Fruit fly (Drosophila melanogaster) whole organism, embryonic: Measurements from ENCODE around the gene Mgat4a.

Experiments used
- Adf1 ChIP-seq: fragments of 200-800 bp; sonication (Bioruptor generic); IDR thresholded peaks from 2 replicates; pipeline ENCODE4 v1.3.6; 2022; ENCODE audit warnings: missing biosample characterization, missing genetic modification characterization
- Antp ChIP-seq: fragments of 200-800 bp; sonication (Bioruptor generic); optimal IDR thresholded peaks from 3 replicates; lab custom pipeline; 2016; ENCODE audit warnings: missing biosample characterization, missing genetic modification characterization
- CG10274 ChIP-seq: fragments of 200-800 bp; sonication (Bioruptor generic); optimal IDR thresholded peaks from 3 replicates; lab custom pipeline; 2017; ENCODE audit warnings: missing biosample characterization, mild to moderate bottlenecking, missing genetic modification characterization
- CG10321 ChIP-seq: fragments of 200-800 bp; sonication (Bioruptor generic); IDR thresholded peaks from 2 replicates; pipeline ENCODE4 v1.3.6; 2022; ENCODE audit warnings: missing biosample characterization, missing genetic modification characterization
- CG10543 ChIP-seq: fragments of 200-800 bp; sonication (Bioruptor generic); optimal IDR thresholded peaks from 3 replicates; lab custom pipeline; 2017; ENCODE audit warnings: missing biosample characterization, mild to moderate bottlenecking, missing genetic modification characterization, moderate library complexity
- CG11247 ChIP-seq: fragments of 200-800 bp; sonication (Bioruptor generic); IDR thresholded peaks from 2 replicates; pipeline ENCODE4 v1.3.6; 2022; ENCODE audit warnings: missing biosample characterization, missing genetic modification characterization
- CG12744 ChIP-seq: fragments of 200-800 bp; sonication (Bioruptor generic); optimal IDR thresholded peaks from 2 replicates; lab custom pipeline; 2016; ENCODE audit warnings: missing biosample characterization, missing genetic modification characterization
- CG12769 ChIP-seq: fragments of 200-800 bp; sonication (Bioruptor generic); optimal IDR thresholded peaks from 2 replicates; lab custom pipeline; 2019; ENCODE audit warnings: missing biosample characterization, mild to moderate bottlenecking, missing genetic modification characterization, moderate library complexity
- CG13123 ChIP-seq: fragments of 200-800 bp; sonication (Bioruptor generic); optimal IDR thresholded peaks from 2 replicates; lab custom pipeline; 2016; ENCODE audit warnings: missing biosample characterization, missing genetic modification characterization
- CG13296 ChIP-seq: fragments of 200-800 bp; sonication (Bioruptor generic); optimal IDR thresholded peaks from 3 replicates; lab custom pipeline; 2018; ENCODE audit warnings: missing biosample characterization, mild to moderate bottlenecking, missing genetic modification characterization
- CG14014 ChIP-seq: fragments of 200-800 bp; sonication (Bioruptor generic); IDR thresholded peaks from 2 replicates; pipeline ENCODE4 v1.3.6; 2022; ENCODE audit warnings: missing biosample characterization, missing genetic modification characterization
- CG14050 ChIP-seq: fragments of 200-800 bp; sonication (Bioruptor generic); IDR thresholded peaks from 3 replicates; pipeline ENCODE4 v1.3.6; 2022; ENCODE audit warnings: missing biosample characterization, missing genetic modification characterization
- CG14667 ChIP-seq: fragments of 200-800 bp; sonication (Bioruptor generic); IDR thresholded peaks from 2 replicates; pipeline ENCODE4 v1.3.6; 2022; ENCODE audit warnings: missing biosample characterization, missing genetic modification characterization
- CG15269 ChIP-seq: fragments of 200-800 bp; sonication (Bioruptor generic); optimal IDR thresholded peaks from 2 replicates; lab custom pipeline; 2018; ENCODE audit warnings: missing biosample characterization, mild to moderate bottlenecking, missing genetic modification characterization, moderate library complexity
- CG18619 ChIP-seq: fragments of 200-800 bp; sonication (Bioruptor generic); optimal IDR thresholded peaks from 3 replicates; lab custom pipeline; 2017; ENCODE audit warnings: missing biosample characterization, mild to moderate bottlenecking, missing genetic modification characterization
- CG42726 ChIP-seq: fragments of 200-800 bp; sonication (Bioruptor generic); IDR thresholded peaks from 2 replicates; pipeline ENCODE4 v1.3.6; 2022; ENCODE audit warnings: missing biosample characterization, missing genetic modification characterization; ENCODE audit not compliant: partially characterized antibody
- CG4730 ChIP-seq: fragments of 200-800 bp; sonication (Bioruptor generic); IDR thresholded peaks from 2 replicates; pipeline ENCODE4 v1.3.6; 2022; ENCODE audit warnings: missing biosample characterization, missing genetic modification characterization
- CG7372 ChIP-seq: fragments of 200-800 bp; sonication (Bioruptor generic); IDR thresholded peaks from 2 replicates; pipeline ENCODE4 v1.3.6; 2022; ENCODE audit warnings: missing biosample characterization, missing genetic modification characterization
- Dbx ChIP-seq: fragments of 200-800 bp; sonication (Bioruptor generic); IDR thresholded peaks from 3 replicates; pipeline ENCODE4 v1.3.6; 2022; ENCODE audit warnings: missing biosample characterization, missing genetic modification characterization
- ERR ChIP-seq: fragments of 200-800 bp; sonication (Bioruptor generic); optimal IDR thresholded peaks from 2 replicates; lab custom pipeline; 2016; ENCODE audit warnings: missing biosample characterization, missing genetic modification characterization
- H2.0 ChIP-seq: fragments of 200-800 bp; sonication (Bioruptor generic); IDR thresholded peaks from 2 replicates; pipeline ENCODE4 v1.3.6; 2022; ENCODE audit warnings: missing biosample characterization, missing genetic modification characterization
- Hr3 ChIP-seq: fragments of 200-800 bp; sonication (Bioruptor generic); optimal IDR thresholded peaks from 3 replicates; lab custom pipeline; 2016; ENCODE audit warnings: missing biosample characterization, missing genetic modification characterization
- Kr ChIP-seq: fragments of 200-800 bp; sonication (Bioruptor generic); optimal IDR thresholded peaks from 2 replicates; lab custom pipeline; 2017; ENCODE audit warnings: missing biosample characterization, mild to moderate bottlenecking, missing genetic modification characterization
- MTF-1 ChIP-seq: fragments of 200-800 bp; sonication (Bioruptor generic); optimal IDR thresholded peaks from 2 replicates; lab custom pipeline; 2018; ENCODE audit warnings: missing biosample characterization, mild to moderate bottlenecking, missing genetic modification characterization, borderline replicate concordance
- Nf-YC ChIP-seq: fragments of 200-800 bp; optimal IDR thresholded peaks from 3 replicates; lab custom pipeline; 2019; ENCODE audit warnings: missing biosample characterization, mild to moderate bottlenecking, missing genetic modification characterization, moderate library complexity
- Oaz ChIP-seq: fragments of 200-800 bp; sonication (Bioruptor generic); IDR thresholded peaks from 2 replicates; pipeline ENCODE4 v1.3.6; 2022; ENCODE audit warnings: missing biosample characterization, missing genetic modification characterization
- Usf ChIP-seq: fragments of 200-800 bp; sonication (Bioruptor generic); optimal IDR thresholded peaks from 2 replicates; lab custom pipeline; 2017; ENCODE audit warnings: missing genotype, missing biosample characterization, missing genetic modification characterization
- Xbp1 ChIP-seq: fragments of 200-800 bp; sonication (Bioruptor generic); optimal IDR thresholded peaks from 3 replicates; lab custom pipeline; 2016; ENCODE audit warnings: missing biosample characterization, mild to moderate bottlenecking, missing genetic modification characterization
- ase ChIP-seq: fragments of 200-800 bp; sonication (Bioruptor generic); IDR thresholded peaks from 3 replicates; pipeline ENCODE4 v1.3.6; 2022; ENCODE audit warnings: missing biosample characterization, missing genetic modification characterization
- bowl ChIP-seq: fragments of 200-800 bp; sonication (Bioruptor generic); IDR thresholded peaks from 2 replicates; pipeline ENCODE4 v1.3.6; 2022; ENCODE audit warnings: missing biosample characterization, missing genetic modification characterization
- cad ChIP-seq: fragments of >200 bp; optimal IDR thresholded peaks from 2 replicates; lab custom pipeline; 2017; ENCODE audit warnings: missing biosample characterization, missing genetic modification characterization
- danr ChIP-seq: fragments of 200-800 bp; sonication (Bioruptor generic); IDR thresholded peaks from 2 replicates; pipeline ENCODE4 v1.3.6; 2022; ENCODE audit warnings: missing biosample characterization, missing genetic modification characterization
- dati ChIP-seq: fragments of 200-800 bp; sonication (Bioruptor generic); IDR thresholded peaks from 2 replicates; pipeline ENCODE4 v1.3.6; 2022; ENCODE audit warnings: missing biosample characterization, missing genetic modification characterization
- disco-r ChIP-seq: fragments of 200-800 bp; sonication (Bioruptor generic); optimal IDR thresholded peaks from 2 replicates; lab custom pipeline; 2016; ENCODE audit warnings: missing biosample characterization, missing genetic modification characterization
- eve ChIP-seq, 2 experiments: fragments of >200 bp; optimal IDR thresholded peaks; 2 replicates each; lab custom pipeline; 2017; ENCODE audit warnings: missing biosample characterization in 2 of 2, missing genetic modification characterization in 2 of 2
- hbn ChIP-seq: fragments of 200-800 bp; sonication (Bioruptor generic); IDR thresholded peaks from 2 replicates; pipeline ENCODE4 v1.3.6; 2022; ENCODE audit warnings: missing biosample characterization, missing genetic modification characterization; ENCODE audit not compliant: partially characterized antibody
- hth ChIP-seq: fragments of >200 bp; optimal IDR thresholded peaks from 2 replicates; lab custom pipeline; 2017; ENCODE audit warnings: inconsistent platforms
- insv ChIP-seq, 2 experiments: fragments of 200-800 bp; sonication (Bioruptor generic); optimal IDR thresholded peaks; 3 replicates each; lab custom pipeline; 2016 to 2018; ENCODE audit warnings: missing biosample characterization in 2 of 2, missing genetic modification characterization in 2 of 2
- jing ChIP-seq: fragments of 200-800 bp; sonication (Bioruptor generic); optimal IDR thresholded peaks from 2 replicates; lab custom pipeline; 2018; ENCODE audit warnings: missing biosample characterization, mild to moderate bottlenecking, missing genetic modification characterization
- lab ChIP-seq: fragments of 200-800 bp; sonication (Bioruptor generic); optimal IDR thresholded peaks from 3 replicates; lab custom pipeline; 2017; ENCODE audit warnings: missing biosample characterization, missing genetic modification characterization, mild to moderate bottlenecking, moderate library complexity, missing genetic modification reagents
- lmd ChIP-seq: fragments of 200-800 bp; sonication (Bioruptor generic); IDR thresholded peaks from 2 replicates; pipeline ENCODE4 v1.3.6; 2022; ENCODE audit warnings: missing biosample characterization, missing genetic modification characterization
- lov ChIP-seq, 2 experiments: fragments of 200-800 bp in 1 of 2; fragments of >200 bp in 1 of 2; sonication (Bioruptor generic) in 1 of 2; IDR thresholded peaks in 1 of 2; optimal IDR thresholded peaks in 1 of 2; 2 replicates in 1 of 2; 3 replicates in 1 of 2; pipeline versions ENCODE4 v1.3.6 to Lab custom; 2017 to 2022; ENCODE audit warnings: missing biosample characterization in 1 of 2, missing genetic modification characterization in 1 of 2
- nmo ChIP-seq: fragments of 200-800 bp; sonication (Bioruptor generic); optimal IDR thresholded peaks from 2 replicates; lab custom pipeline; 2018; ENCODE audit warnings: missing biosample characterization, mild to moderate bottlenecking, missing genetic modification characterization, moderate library complexity
- peb ChIP-seq: fragments of 200-800 bp; sonication (Bioruptor generic); IDR thresholded peaks from 2 replicates; pipeline ENCODE4 v1.3.6; 2022; ENCODE audit warnings: missing biosample characterization, missing genetic modification characterization
- run ChIP-seq: fragments of 200-800 bp; sonication (Bioruptor generic); optimal IDR thresholded peaks from 3 replicates; lab custom pipeline; 2018; ENCODE audit warnings: missing biosample characterization, mild to moderate bottlenecking, missing genetic modification characterization
- so ChIP-seq: fragments of 200-800 bp; sonication (Bioruptor generic); IDR thresholded peaks from 3 replicates; pipeline ENCODE4 v1.3.6; 2022; ENCODE audit warnings: missing biosample characterization, missing genetic modification characterization
- ssp ChIP-seq: fragments of 200-800 bp; sonication (Bioruptor generic); IDR thresholded peaks from 2 replicates; pipeline ENCODE4 v1.3.6; 2022; ENCODE audit warnings: missing biosample characterization, missing genetic modification characterization
- trem ChIP-seq: fragments of 200-800 bp; optimal IDR thresholded peaks from 3 replicates; lab custom pipeline; 2019; ENCODE audit warnings: missing biosample characterization, mild to moderate bottlenecking, missing genetic modification characterization, moderate library complexity
- tx ChIP-seq: fragments of 200-800 bp; sonication (Bioruptor generic); optimal IDR thresholded peaks from 2 replicates; lab custom pipeline; 2016; ENCODE audit warnings: missing biosample characterization, missing genetic modification characterization
- wor ChIP-seq: fragments of 200-800 bp; sonication (Bioruptor generic); IDR thresholded peaks from 2 replicates; pipeline ENCODE4 v1.3.6; 2022; ENCODE audit warnings: missing biosample characterization, missing genetic modification characterization
- z ChIP-seq: fragments of 200-800 bp; sonication (Bioruptor generic); IDR thresholded peaks from 3 replicates; pipeline ENCODE4 v1.3.6; 2022; ENCODE audit warnings: missing biosample characterization, missing genetic modification characterization

Gene Mgat4a

dm6 chr3L:14790127-14790589 lies 28.3 kb downstream of the Mgat4a start (continued):
- TF ChIP-seq CG42726, result peak; percentile 63
- TF ChIP-seq ase (GFP tag; lab: Robert Waterston, UW), result peak; percentile 35; the same call in 1 of the 3 replicates
- peak; percentile 85 for TF ChIP-seq CG13123 (GFP tag; lab: Kevin White, UChicago)
- peak; percentile 59 for TF ChIP-seq MTF-1 (GFP tag; lab: Kevin White, UChicago)
- peak; percentile 77; the same call in 2 of the 3 replicates for TF ChIP-seq so (GFP tag; lab: Robert Waterston, UW)
- no peak for TF ChIP-seq Nf-YC (tag; lab: Kevin White, UChicago)
- TF ChIP-seq CG10274 (GFP tag; lab: Kevin White, UChicago), result peak; percentile 37
- TF ChIP-seq CG12769, result no peak
- TF ChIP-seq run, result peak; percentile 8
- TF ChIP-seq CG4730, result peak; percentile 55
- TF ChIP-seq ERR (GFP tag; lab: Kevin White, UChicago), result peak; percentile 68
- no peak; the same call in 2 of the 3 replicates for TF ChIP-seq CG14050 (GFP tag; lab: Robert Waterston, UW)
- peak; percentile 47 for TF ChIP-seq CG14667 (GFP tag; lab: Robert Waterston, UW)
- TF ChIP-seq lmd (GFP tag; lab: Robert Waterston, UW), result peak; percentile 80
- TF ChIP-seq tx (GFP tag; lab: Kevin White, UChicago), result peak; percentile 90
- TF ChIP-seq trem (tag; lab: Kevin White, UChicago), result peak; percentile 45
- no peak for TF ChIP-seq hth
- TF ChIP-seq Xbp1, result peak; percentile 83
- TF ChIP-seq z (GFP tag; lab: Robert Waterston, UW), result no peak
- TF ChIP-seq hbn, result peak; percentile 69
- TF ChIP-seq CG18619 (GFP tag; lab: Kevin White, UChicago), result peak; percentile 34
- TF ChIP-seq jing, result no peak
- no peak for TF ChIP-seq lov (optimal IDR thresholded peaks at IDR 0.05; lab: Kevin White, UChicago)
- TF ChIP-seq lov (GFP tag; IDR thresholded peaks at IDR 0.05; lab: Robert Waterston, UW), result peak; percentile 61; the same call in 1 of the 3 replicates
- TF ChIP-seq bowl (GFP tag; lab: Robert Waterston, UW), result no peak
- TF ChIP-seq Antp (GFP tag; lab: Kevin White, UChicago), result peak; percentile 89
- TF ChIP-seq Adf1, result peak; percentile 43
- no peak for TF ChIP-seq CG13296
- peak; percentile 63 for TF ChIP-seq Hr3
- TF ChIP-seq Oaz (GFP tag; lab: Robert Waterston, UW), result no peak
- peak; percentile 88 for TF ChIP-seq lab (GFP tag; lab: Kevin White, UChicago)
- peak; percentile 75 for TF ChIP-seq CG7372 (GFP tag; lab: Robert Waterston, UW)
- TF ChIP-seq CG10543 (GFP tag; lab: Kevin White, UChicago), result no peak
- no peak for TF ChIP-seq dati
- peak; percentile 59 for TF ChIP-seq wor (GFP tag; lab: Robert Waterston, UW)
- TF ChIP-seq nmo (GFP tag; lab: Kevin White, UChicago), result peak; percentile 77
- TF ChIP-seq Kr, result no peak
- TF ChIP-seq eve (GFP tag; optimal IDR thresholded peaks at IDR 0.05; lab: Kevin White, UChicago), result no peak
- TF ChIP-seq ssp (GFP tag; lab: Robert Waterston, UW), result peak; percentile 75
- peak; percentile 91 for TF ChIP-seq Dbx (GFP tag; lab: Robert Waterston, UW)
- TF ChIP-seq insv (GFP tag; optimal IDR thresholded peaks at IDR 0.05; lab: Kevin White, UChicago), result no peak
- peak; percentile 47; the same call in 1 of the 2 replicates for TF ChIP-seq H2.0 (GFP tag; lab: Robert Waterston, UW)
- TF ChIP-seq CG12744 (GFP tag; lab: Kevin White, UChicago), result peak; percentile 62
- peak; percentile 76 for TF ChIP-seq disco-r (GFP tag; lab: Kevin White, UChicago)
- TF ChIP-seq CG11247 (GFP tag; lab: Robert Waterston, UW), result peak; percentile 82
- peak; percentile 19 for TF ChIP-seq Usf (GFP tag; lab: Kevin White, UChicago)
- TF ChIP-seq CG14014 (GFP tag; lab: Robert Waterston, UW), result peak; percentile 54; the same call in 1 of the 2 replicates
- no peak for TF ChIP-seq CG15269
- TF ChIP-seq danr (GFP tag; lab: Robert Waterston, UW), result peak; percentile 67
- TF ChIP-seq peb (GFP tag; lab: Robert Waterston, UW), result peak; percentile 56; the same call in 1 of the 2 replicates
- no peak for TF ChIP-seq cad (GFP tag; lab: Kevin White, UChicago)
- TF ChIP-seq CG10321 (GFP tag; lab: Robert Waterston, UW), result peak; percentile 52; the same call in 1 of the 2 replicates
